Worm (Caenorhabditis elegans): ENCODE results near the gene clec-265.

DNA sequence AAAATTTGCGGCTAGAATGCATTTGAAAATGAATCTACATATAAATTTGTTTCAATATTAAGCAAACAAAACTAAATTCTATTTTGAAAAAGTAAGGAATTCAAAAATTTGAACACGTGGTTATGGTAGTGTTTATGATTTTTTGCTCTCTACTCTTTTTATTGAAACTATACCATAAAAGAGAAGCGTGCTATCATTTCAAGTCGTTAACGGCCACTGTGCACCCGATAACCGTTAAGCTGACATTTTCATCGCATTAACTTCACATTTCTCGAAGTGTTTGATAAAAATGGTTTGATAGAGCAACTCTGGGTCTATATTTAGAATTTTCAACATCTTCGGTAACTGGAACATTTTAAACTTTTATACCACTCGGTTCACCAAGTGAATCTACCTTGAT, 23.2 kb downstream of the clec-265 start, which contains the start of gene twk-26:
- TF ChIP-seq him-1 (tag; optimal IDR thresholded peaks at IDR 0.05) (no peak), W03F9.2 (tag; optimal IDR thresholded peaks at IDR 0.05) (no peak), dao-5 (tag; optimal IDR thresholded peaks at IDR 0.05) (no peak)

Measured in whole organism, L4/young adult.